Fruit fly (Drosophila melanogaster) whole organism, embryonic: ENCODE data around the gene MESR6.

Experiments
- CG10462 ChIP-seq: fragments of 200-800 bp; sonication (Bioruptor generic); optimal IDR thresholded peaks from 2 replicates; lab custom pipeline; 2016; ENCODE audit warnings: missing biosample characterization, missing genetic modification characterization
- CG11560 ChIP-seq: fragments of 200-800 bp; sonication (Bioruptor generic); IDR thresholded peaks from 3 replicates; pipeline ENCODE4 v1.3.6; 2022; ENCODE audit warnings: missing biosample characterization, missing genetic modification characterization
- CG12219 ChIP-seq: fragments of 200-800 bp; sonication (Bioruptor generic); optimal IDR thresholded peaks from 3 replicates; lab custom pipeline; 2018; ENCODE audit warnings: missing biosample characterization, mild to moderate bottlenecking, missing genetic modification characterization
- CG17568 ChIP-seq: fragments of 200-800 bp; sonication (Bioruptor generic); optimal IDR thresholded peaks from 2 replicates; lab custom pipeline; 2018; ENCODE audit warnings: missing biosample characterization, mild to moderate bottlenecking, missing genetic modification characterization, moderate library complexity
- CG34376 ChIP-seq: fragments of 200-800 bp; sonication (Bioruptor generic); optimal IDR thresholded peaks from 2 replicates; lab custom pipeline; 2018; ENCODE audit warnings: missing biosample characterization, mild to moderate bottlenecking, missing genetic modification characterization
- CG3847 ChIP-seq: fragments of 200-800 bp; sonication (Bioruptor generic); IDR thresholded peaks from 2 replicates; pipeline ENCODE4 v1.3.6; 2022; ENCODE audit warnings: missing biosample characterization, missing genetic modification characterization
- CG5245 ChIP-seq: fragments of 200-800 bp; sonication (Bioruptor generic); optimal IDR thresholded peaks from 3 replicates; lab custom pipeline; 2016; ENCODE audit warnings: missing biosample characterization, missing genetic modification characterization
- CG7745 ChIP-seq: fragments of 200-800 bp; sonication (Bioruptor generic); optimal IDR thresholded peaks from 2 replicates; lab custom pipeline; 2018; ENCODE audit warnings: missing biosample characterization, mild to moderate bottlenecking, missing genetic modification characterization, moderate library complexity
- CG9609 ChIP-seq: fragments of 200-800 bp; sonication (Bioruptor generic); optimal IDR thresholded peaks from 3 replicates; lab custom pipeline; 2016; ENCODE audit warnings: missing biosample characterization, missing genetic modification characterization
- CoRest ChIP-seq: fragments of 200-800 bp; sonication (Bioruptor generic); optimal IDR thresholded peaks from 3 replicates; lab custom pipeline; 2018; ENCODE audit warnings: missing biosample characterization, mild to moderate bottlenecking, missing genetic modification characterization, moderate library complexity
- Ets65A ChIP-seq: fragments of 200-800 bp; sonication (Bioruptor generic); peaks from one replicate; lab custom pipeline; 2016; ENCODE audit warnings: missing biosample characterization, missing genetic modification characterization
- GATAe ChIP-seq: fragments of 200-800 bp; sonication (Bioruptor generic); conservative IDR thresholded peaks from 2 replicates; pipeline ENCODE4 v1.3.6; 2022; ENCODE audit warnings: missing biosample characterization, missing genetic modification characterization
- Gsc ChIP-seq: fragments of 200-800 bp; sonication (Bioruptor generic); IDR thresholded peaks from 2 replicates; pipeline ENCODE4 v1.3.6; 2022; ENCODE audit warnings: missing biosample characterization, missing genetic modification characterization
- Hand ChIP-seq: fragments of 200-800 bp; sonication (Bioruptor generic); optimal IDR thresholded peaks from 2 replicates; lab custom pipeline; 2017; ENCODE audit warnings: mild to moderate bottlenecking, missing biosample characterization, missing genetic modification reagents, missing genetic modification characterization
- Hr39 ChIP-seq: fragments of >200 bp; optimal IDR thresholded peaks from 2 replicates; lab custom pipeline; 2017
- Vsx1 ChIP-seq: fragments of 200-800 bp; sonication (Bioruptor generic); optimal IDR thresholded peaks from 2 replicates; lab custom pipeline; 2017; ENCODE audit warnings: missing biosample characterization, mild to moderate bottlenecking, missing genetic modification characterization, missing genetic modification reagents
- amos ChIP-seq: fragments of 200-800 bp; sonication (Bioruptor generic); IDR thresholded peaks from 2 replicates; pipeline ENCODE4 v1.3.6; 2022; ENCODE audit warnings: missing biosample characterization, missing genetic modification characterization; ENCODE audit not compliant: partially characterized antibody
- chinmo ChIP-seq: fragments of 200-800 bp; sonication (Bioruptor generic); IDR thresholded peaks from 4 replicates; pipeline ENCODE4 v1.3.6; 2022; ENCODE audit warnings: missing biosample characterization, missing genetic modification characterization; ENCODE audit not compliant: partially characterized antibody
- jumu ChIP-seq: fragments of 200-800 bp; sonication (Bioruptor generic); optimal IDR thresholded peaks from 3 replicates; lab custom pipeline; 2016; ENCODE audit warnings: missing biosample characterization, missing genetic modification characterization
- pita ChIP-seq: fragments of 200-800 bp; sonication (Bioruptor generic); optimal IDR thresholded peaks from 2 replicates; lab custom pipeline; 2017; ENCODE audit warnings: missing biosample characterization, mild to moderate bottlenecking, missing genetic modification characterization
- pum ChIP-seq: fragments of 200-800 bp; sonication (Bioruptor generic); optimal IDR thresholded peaks from 2 replicates; lab custom pipeline; 2016; ENCODE audit warnings: missing biosample characterization, missing genetic modification characterization
- pzg ChIP-seq: fragments of 200-800 bp; sonication (Bioruptor generic); optimal IDR thresholded peaks from 3 replicates; lab custom pipeline; 2018; ENCODE audit warnings: missing biosample characterization, mild to moderate bottlenecking, missing genetic modification characterization, moderate library complexity
- row ChIP-seq: fragments of 200-800 bp; sonication (Bioruptor generic); IDR thresholded peaks from 3 replicates; pipeline ENCODE4 v1.3.6; 2022; ENCODE audit warnings: missing biosample characterization, missing genetic modification characterization
- sens ChIP-seq: fragments of 200-800 bp; sonication (Bioruptor generic); peaks from one replicate; lab custom pipeline; 2016; ENCODE audit warnings: missing biosample characterization, missing genetic modification characterization
- stwl ChIP-seq: fragments of 200-800 bp; sonication (Bioruptor generic); optimal IDR thresholded peaks from 3 replicates; lab custom pipeline; 2018; ENCODE audit warnings: missing biosample characterization, mild to moderate bottlenecking, missing genetic modification characterization, moderate library complexity
- trem ChIP-seq: fragments of 200-800 bp; optimal IDR thresholded peaks from 3 replicates; lab custom pipeline; 2019; ENCODE audit warnings: missing biosample characterization, mild to moderate bottlenecking, missing genetic modification characterization, moderate library complexity
- tup ChIP-seq: fragments of 200-800 bp; sonication (Bioruptor generic); optimal IDR thresholded peaks from 2 replicates; lab custom pipeline; 2016; ENCODE audit warnings: missing biosample characterization, mild to moderate bottlenecking, missing genetic modification characterization, moderate library complexity
- unpg ChIP-seq: fragments of 200-800 bp; sonication (Bioruptor generic); optimal IDR thresholded peaks from 3 replicates; lab custom pipeline; 2018; ENCODE audit warnings: missing biosample characterization, mild to moderate bottlenecking, missing genetic modification characterization, moderate library complexity
- zen2 ChIP-seq: fragments of 200-800 bp; sonication (Bioruptor generic); IDR thresholded peaks from 3 replicates; pipeline ENCODE4 v1.3.6; 2022; ENCODE audit warnings: missing biosample characterization, missing genetic modification characterization; ENCODE audit not compliant: partially characterized antibody

The MESR6 gene

DNA sequence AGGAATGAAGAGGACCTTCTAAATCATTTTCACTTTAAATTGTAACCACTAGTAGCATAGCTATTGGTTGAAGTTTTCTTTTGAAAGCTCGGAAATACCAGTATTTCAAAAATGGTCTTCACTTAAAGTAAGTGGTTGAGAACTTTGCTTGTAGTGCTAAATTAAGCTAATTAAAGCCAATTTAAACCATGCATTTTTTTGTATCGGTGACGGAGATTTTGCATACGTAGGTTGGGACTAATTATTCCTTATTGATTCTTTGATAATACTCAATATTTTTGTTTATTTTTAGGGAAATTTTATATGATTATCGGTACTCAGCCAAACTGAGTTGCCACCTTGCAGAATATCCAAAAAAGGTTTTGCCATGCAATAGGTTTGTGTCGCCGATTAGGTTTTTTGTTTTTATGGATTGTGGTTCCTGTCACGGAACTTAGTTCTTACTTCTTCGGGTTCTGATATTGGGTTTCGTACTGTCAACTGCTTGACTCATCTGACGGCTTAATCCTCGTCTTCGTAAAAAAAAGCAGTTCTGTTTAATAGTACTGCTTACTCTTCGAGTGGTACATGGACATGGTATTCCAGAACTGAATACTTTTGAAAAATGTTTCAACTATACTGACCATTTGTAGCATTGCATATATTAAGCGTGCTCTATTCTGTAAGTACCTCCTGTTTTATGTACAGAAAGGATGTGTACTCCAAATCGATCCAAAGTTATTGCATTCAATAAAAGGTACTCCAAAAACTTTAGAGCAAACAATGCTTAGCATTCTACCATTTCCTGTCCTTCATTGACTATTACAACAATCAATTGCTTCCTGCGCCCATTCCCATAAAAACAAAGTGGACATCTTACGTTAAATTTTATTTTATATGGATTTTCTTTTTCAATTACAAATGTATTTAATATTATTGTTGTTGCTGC, 47.9 kb downstream of the MESR6 start (continued):
- TF ChIP-seq CoRest (tag; lab: Kevin White, UChicago), result peak; percentile 47
- no peak for TF ChIP-seq CG34376 (GFP tag; lab: Kevin White, UChicago)
- TF ChIP-seq pita (GFP tag; lab: Kevin White, UChicago), result peak; percentile 99
- no peak for TF ChIP-seq pum (GFP tag; lab: Kevin White, UChicago)
- TF ChIP-seq GATAe (GFP tag; lab: Robert Waterston, UW), result no peak
- no peak for TF ChIP-seq CG17568 (GFP tag; lab: Kevin White, UChicago)
- TF ChIP-seq CG3847 (GFP tag; lab: Robert Waterston, UW), result peak; percentile 47
- TF ChIP-seq CG11560, result peak; percentile 33; the same call in 1 of the 3 replicates
- TF ChIP-seq CG5245, result no peak
- TF ChIP-seq unpg (GFP tag; lab: Kevin White, UChicago), result no peak
- TF ChIP-seq amos (GFP tag; lab: Robert Waterston, UW), result peak; percentile 53
- TF ChIP-seq pzg (GFP tag; lab: Kevin White, UChicago), result peak; percentile 45
- TF ChIP-seq trem (tag; lab: Kevin White, UChicago), result peak; percentile 52
- peak; percentile 0 for TF ChIP-seq jumu (GFP tag; lab: Kevin White, UChicago)

DNA sequence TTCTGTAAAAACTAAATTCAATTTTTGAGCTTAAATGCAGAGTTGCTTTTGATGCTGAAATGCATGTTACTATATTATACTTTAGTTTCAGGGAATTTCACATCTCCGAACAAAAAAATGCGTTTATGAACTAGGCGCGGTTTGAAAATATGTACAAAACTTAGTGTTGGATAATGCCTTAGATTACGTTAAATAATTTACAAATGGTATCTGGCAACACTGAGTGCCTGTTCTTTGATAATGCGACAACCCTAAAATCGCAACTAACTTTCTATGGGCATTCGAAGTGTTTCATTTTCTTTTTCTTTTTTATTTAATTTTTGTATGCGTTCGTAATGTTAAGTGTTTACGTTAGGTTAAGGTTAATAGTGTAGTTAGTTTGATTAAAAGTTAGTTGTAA, 50.1 kb downstream of the MESR6 start:
- TF ChIP-seq stwl, result peak; percentile 95
- no peak for TF ChIP-seq CG7745 (tag; lab: Kevin White, UChicago)

DNA sequence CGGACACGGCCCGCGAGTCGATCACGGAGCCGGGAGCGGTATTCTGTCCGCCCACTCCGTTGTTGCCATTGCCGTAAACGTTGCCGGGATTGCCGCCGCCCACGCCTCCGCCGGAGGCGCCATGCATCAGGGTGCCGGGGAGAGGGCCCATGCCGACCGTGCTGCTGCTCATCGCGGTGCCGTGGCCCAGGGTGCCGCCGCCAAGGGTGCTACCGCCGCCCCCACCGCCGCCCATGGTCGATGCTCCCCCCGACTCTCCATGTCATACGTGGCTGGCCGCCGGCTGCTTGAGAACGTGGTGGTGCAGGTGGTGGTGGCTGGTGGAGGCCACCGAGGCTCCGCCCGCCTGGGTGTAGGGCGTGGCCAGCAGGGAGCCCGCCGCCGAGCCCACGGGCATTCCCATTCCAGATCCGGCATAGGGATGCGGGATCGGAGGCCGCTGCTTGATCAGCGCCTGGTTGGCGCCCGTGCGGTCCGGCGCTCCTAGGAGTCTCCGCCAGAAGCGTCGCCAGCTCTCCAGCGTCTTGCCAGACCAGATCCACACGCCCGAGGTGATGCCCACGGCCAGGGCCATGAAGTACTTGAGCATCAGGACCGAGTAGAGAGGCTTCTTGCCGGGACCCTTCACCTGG, 51.6 kb downstream of the MESR6 start:
- TF ChIP-seq sens (GFP tag; lab: Kevin White, UChicago), result peak; percentile 26
- TF ChIP-seq Gsc (GFP tag; lab: Robert Waterston, UW), result no peak
- TF ChIP-seq CG10462 (GFP tag; lab: Kevin White, UChicago), result no peak
- no peak for TF ChIP-seq CG9609
- no peak for TF ChIP-seq Hand (GFP tag; lab: Kevin White, UChicago)
- no peak for TF ChIP-seq row (GFP tag; lab: Robert Waterston, UW)
- TF ChIP-seq Vsx1 (GFP tag; lab: Kevin White, UChicago), result no peak
- TF ChIP-seq Hr39, result peak; percentile 74
- TF ChIP-seq zen2, result no peak
- peak; percentile 81 for TF ChIP-seq Ets65A (GFP tag; lab: Kevin White, UChicago)
- no peak for TF ChIP-seq CG12219
- TF ChIP-seq tup, result no peak
- 0 out of 4 replicates have a peak, but pooled peaks have one; percentile 31 for TF ChIP-seq chinmo (GFP tag; lab: Robert Waterston, UW)
